Worm (Caenorhabditis elegans) whole organism, L2 larva: ENCODE measurements around the gene C27D6.12.

ENCODE experiments used
- C34F6.9 ChIP-seq: fragments of 150-350 bp; optimal IDR thresholded peaks from 2 replicates; lab custom pipeline; 2014; ENCODE audit warnings: missing biosample characterization, missing genetic modification characterization
- F13H6.1 ChIP-seq: sonication (generic microtip); optimal IDR thresholded peaks from 2 replicates; lab custom pipeline; 2016; ENCODE audit warnings: missing genetic modification characterization, missing compliant biosample characterization
- R02D3.7 ChIP-seq: fragments of 150-350 bp; optimal IDR thresholded peaks from 2 replicates; lab custom pipeline; 2014; ENCODE audit warnings: missing biosample characterization, missing genetic modification characterization
- ZK546.5 ChIP-seq: sonication (generic microtip); optimal IDR thresholded peaks from 2 replicates; lab custom pipeline; 2017; ENCODE audit warnings: missing biosample characterization, missing genetic modification characterization
- alr-1 ChIP-seq: fragments of 150-350 bp; optimal IDR thresholded peaks from 2 replicates; lab custom pipeline; 2014; ENCODE audit warnings: missing biosample characterization, missing genetic modification characterization
- aly-2 ChIP-seq: fragments of 150-350 bp; optimal IDR thresholded peaks from 2 replicates; lab custom pipeline; 2014; ENCODE audit warnings: missing biosample characterization, missing genetic modification characterization
- ama-1 ChIP-seq: fragments of 150-350 bp; optimal IDR thresholded peaks from 2 replicates; lab custom pipeline; 2018; ENCODE audit warnings: inconsistent platforms
- blmp-1 ChIP-seq: sonication (generic microtip); optimal IDR thresholded peaks from 2 replicates; lab custom pipeline; 2017; ENCODE audit warnings: missing genetic modification characterization, mild to moderate bottlenecking, missing compliant biosample characterization, antibody characterized with exemption, moderate library complexity; ENCODE audit not compliant: insufficient read depth
- ceh-16 ChIP-seq: fragments of 150-350 bp; optimal IDR thresholded peaks from 2 replicates; lab custom pipeline; 2014; ENCODE audit warnings: missing biosample characterization, missing genetic modification characterization
- ceh-82 ChIP-seq: fragments of 150-350 bp; optimal IDR thresholded peaks from 2 replicates; lab custom pipeline; 2014; ENCODE audit warnings: missing biosample characterization, missing genetic modification characterization
- crh-2 ChIP-seq: sonication (generic microtip); optimal IDR thresholded peaks from 2 replicates; lab custom pipeline; 2017; ENCODE audit warnings: missing biosample characterization, missing genetic modification characterization
- dmd-4 ChIP-seq: sonication (generic microtip); optimal IDR thresholded peaks from 2 replicates; lab custom pipeline; 2017; ENCODE audit warnings: missing biosample characterization, missing genetic modification characterization
- egl-27 ChIP-seq: sonication (generic microtip); optimal IDR thresholded peaks from 3 replicates; lab custom pipeline; 2017; ENCODE audit warnings: missing biosample characterization, missing genetic modification reagents, missing genetic modification characterization
- elt-1 ChIP-seq: fragments of 150-350 bp; optimal IDR thresholded peaks from 2 replicates; lab custom pipeline; 2014; ENCODE audit warnings: missing biosample characterization, missing genetic modification characterization
- elt-3 ChIP-seq: sonication (generic microtip); optimal IDR thresholded peaks from 2 replicates; lab custom pipeline; 2017; ENCODE audit warnings: missing biosample characterization, missing genetic modification characterization
- fos-1 ChIP-seq: fragments of 150-350 bp; optimal IDR thresholded peaks from 2 replicates; lab custom pipeline; 2014; ENCODE audit warnings: missing biosample characterization, missing genetic modification characterization
- gmeb-1 ChIP-seq: fragments of 150-350 bp; optimal IDR thresholded peaks from 2 replicates; lab custom pipeline; 2014; ENCODE audit warnings: missing biosample characterization, missing genetic modification characterization
- lin-11 ChIP-seq: fragments of 150-350 bp; sonication (generic microtip); optimal IDR thresholded peaks from 2 replicates; lab custom pipeline; 2014; ENCODE audit warnings: missing biosample characterization, missing genetic modification characterization, inconsistent platforms, mixed read lengths
- lin-13 ChIP-seq: fragments of 150-350 bp; optimal IDR thresholded peaks from 2 replicates; lab custom pipeline; 2014; ENCODE audit warnings: missing biosample characterization, missing genetic modification reagents, missing genetic modification characterization
- lin-39 ChIP-seq: fragments of 150-350 bp; optimal IDR thresholded peaks from 2 replicates; lab custom pipeline; 2014; ENCODE audit warnings: missing biosample characterization, missing genetic modification reagents, missing genetic modification characterization
- lsy-2 ChIP-seq, 2 experiments: fragments of 150-350 bp in 1 of 2; sonication (generic microtip) in 1 of 2; optimal IDR thresholded peaks; 2 replicates each; lab custom pipeline; 2014 to 2017; ENCODE audit warnings: missing biosample characterization in 2 of 2, missing genetic modification characterization in 2 of 2
- mab-5 ChIP-seq: fragments of 150-350 bp; optimal IDR thresholded peaks from 2 replicates; lab custom pipeline; 2014; ENCODE audit warnings: missing biosample characterization, missing genetic modification characterization
- mbf-1 ChIP-seq: sonication (generic microtip); optimal IDR thresholded peaks from 2 replicates; lab custom pipeline; 2017; ENCODE audit warnings: missing biosample characterization, missing genetic modification characterization
- mdl-1 ChIP-seq, 2 experiments: fragments of 150-350 bp in 1 of 2; sonication (generic microtip) in 1 of 2; optimal IDR thresholded peaks; 2 replicates each; lab custom pipeline; 2017; ENCODE audit warnings: missing biosample characterization in 2 of 2, missing genetic modification characterization in 2 of 2
- nhr-10 ChIP-seq: sonication (generic microtip); optimal IDR thresholded peaks from 2 replicates; lab custom pipeline; 2017; ENCODE audit warnings: missing biosample characterization, missing genetic modification characterization
- nhr-11 ChIP-seq: fragments of 150-350 bp; optimal IDR thresholded peaks from 2 replicates; lab custom pipeline; 2014; ENCODE audit warnings: missing biosample characterization, missing genetic modification characterization
- nhr-129 ChIP-seq: fragments of 150-350 bp; optimal IDR thresholded peaks from 2 replicates; lab custom pipeline; 2014; ENCODE audit warnings: missing biosample characterization, missing genetic modification characterization
- nhr-21 ChIP-seq: fragments of 150-350 bp; optimal IDR thresholded peaks from 2 replicates; lab custom pipeline; 2014; ENCODE audit warnings: missing biosample characterization, missing genetic modification characterization
- nhr-23 ChIP-seq: fragments of 150-350 bp; optimal IDR thresholded peaks from 2 replicates; lab custom pipeline; 2014; ENCODE audit warnings: missing biosample characterization, missing genetic modification reagents, missing genetic modification characterization
- nhr-237 ChIP-seq: fragments of 150-350 bp; optimal IDR thresholded peaks from 2 replicates; lab custom pipeline; 2014; ENCODE audit warnings: missing biosample characterization, missing genetic modification characterization
- nhr-25 ChIP-seq: fragments of 150-350 bp; sonication (generic microtip); optimal IDR thresholded peaks from 3 replicates; lab custom pipeline; 2014; ENCODE audit warnings: missing biosample characterization, missing genetic modification characterization
- nhr-6 ChIP-seq: fragments of 150-350 bp; optimal IDR thresholded peaks from 2 replicates; lab custom pipeline; 2014; ENCODE audit warnings: missing biosample characterization, missing genetic modification characterization
- nhr-77 ChIP-seq: fragments of 150-350 bp; optimal IDR thresholded peaks from 2 replicates; lab custom pipeline; 2014; ENCODE audit warnings: missing biosample characterization, missing genetic modification characterization
- sem-4 ChIP-seq: fragments of 150-350 bp; optimal IDR thresholded peaks from 2 replicates; lab custom pipeline; 2014; ENCODE audit warnings: missing biosample characterization, missing genetic modification reagents, missing genetic modification characterization
- skn-1 ChIP-seq: sonication (generic microtip); optimal IDR thresholded peaks from 2 replicates; lab custom pipeline; 2017; ENCODE audit warnings: missing biosample characterization, missing genetic modification characterization
- sma-3 ChIP-seq: sonication (generic microtip); optimal IDR thresholded peaks from 2 replicates; lab custom pipeline; 2016; ENCODE audit warnings: missing genetic modification reagents, missing genetic modification characterization, missing compliant biosample characterization
- sma-9 ChIP-seq, 2 experiments: fragments of 150-350 bp in 1 of 2; sonication (generic microtip) in 1 of 2; optimal IDR thresholded peaks; 2 replicates each; lab custom pipeline; 2014 to 2016; ENCODE audit warnings: missing genetic modification characterization in 2 of 2, mild to moderate bottlenecking in 1 of 2, missing biosample characterization in 1 of 2, missing compliant biosample characterization in 1 of 2, missing genetic modification reagents in 1 of 2, moderate library complexity in 1 of 2
- snpc-4 ChIP-seq: fragments of 150-350 bp; optimal IDR thresholded peaks from 2 replicates; lab custom pipeline; 2014; ENCODE audit warnings: missing biosample characterization, missing genetic modification characterization
- unc-55 ChIP-seq: fragments of 150-350 bp; sonication (generic microtip); optimal IDR thresholded peaks from 3 replicates; lab custom pipeline; 2014; ENCODE audit warnings: missing biosample characterization, missing genetic modification reagents, missing genetic modification characterization
- unc-62 ChIP-seq: fragments of 150-350 bp; optimal IDR thresholded peaks from 2 replicates; lab custom pipeline; 2014; ENCODE audit warnings: missing biosample characterization, missing genetic modification reagents, missing genetic modification characterization
- ztf-1 ChIP-seq: fragments of 200-800 bp; sonication (Bioruptor generic); conservative IDR thresholded peaks from 2 replicates; pipeline ENCODE4 v1.3.6; 2022; ENCODE audit warnings: missing genetic modification characterization, missing compliant biosample characterization
- ztf-11 ChIP-seq: sonication (generic microtip); optimal IDR thresholded peaks from 2 replicates; lab custom pipeline; 2017; ENCODE audit warnings: missing biosample characterization, missing genetic modification characterization
- ztf-4 ChIP-seq: fragments of 150-350 bp; optimal IDR thresholded peaks from 2 replicates; lab custom pipeline; 2014; ENCODE audit warnings: missing biosample characterization, missing genetic modification characterization

The C27D6.12 gene

ce11 chrII:5202930-5203329 lies 25.1 kb upstream of the C27D6.12 start, which contains the start of gene ampd-1 (continued):
- TF ChIP-seq crh-2 (no peak), gmeb-1 (tag; lab: Kevin White, UChicago) (peak; percentile 24), snpc-4 (no peak), blmp-1 (tag; lab: Kevin White, UChicago) (no peak), unc-62 (GFP tag; lab: Kevin White, UChicago) (no peak), fos-1 (tag; lab: Kevin White, UChicago) (peak; percentile 60)

- TF ChIP-seq snpc-4 (peak; percentile 19), lsy-2 (tag; optimal IDR thresholded peaks at IDR 0.05; lab: Kevin White, UChicago) (peak in 1 of 2 experiments; percentile 6), nhr-129 (tag; lab: Kevin White, UChicago) (peak; percentile 15), lin-39 (tag; lab: Kevin White, UChicago) (no peak), aly-2 (tag; lab: Kevin White, UChicago) (no peak), blmp-1 (tag; lab: Kevin White, UChicago) (no peak), mdl-1 (tag; optimal IDR thresholded peaks at IDR 0.05; lab: Kevin White, UChicago) (peak in 1 of 2 experiments; percentile 38), nhr-6 (tag; lab: Kevin White, UChicago) (no peak), ama-1 (lab: Kevin White, UChicago) (no peak), crh-2 (no peak), elt-3 (no peak), sma-3 (peak; percentile 47), unc-62 (GFP tag; lab: Kevin White, UChicago) (no peak), nhr-25 (no peak), fos-1 (tag; lab: Kevin White, UChicago) (peak; percentile 81), R02D3.7 (tag; lab: Kevin White, UChicago) (no peak), skn-1 (peak; percentile 17), egl-27 (tag; lab: Kevin White, UChicago) (no peak), nhr-77 (tag; lab: Kevin White, UChicago) (no peak), mab-5 (no peak), gmeb-1 (tag; lab: Kevin White, UChicago) (peak; percentile 58), lin-13 (GFP tag; lab: Kevin White, UChicago) (no peak), ztf-11 (no peak), mbf-1 (tag; lab: Kevin White, UChicago) (no peak), lin-11 (no peak), nhr-10 (tag; lab: Kevin White, UChicago) (no peak), ztf-1 (GFP tag; lab: Robert Waterston, UW) (no peak), ZK546.5 (tag; lab: Kevin White, UChicago) (no peak), ceh-82 (tag; lab: Kevin White, UChicago) (no peak), F13H6.1 (tag; lab: Kevin White, UChicago) (peak; percentile 59), nhr-21 (no peak), nhr-11 (tag; lab: Kevin White, UChicago) (no peak), alr-1 (tag; lab: Kevin White, UChicago) (no peak), ztf-4 (no peak), sma-9 (GFP tag; optimal IDR thresholded peaks at IDR 0.05; lab: Kevin White, UChicago) (peak; percentile 32), sma-9 (tag; optimal IDR thresholded peaks at IDR 0.05; lab: Kevin White, UChicago) (no peak)
Measured at ce11 chrII:5201922-5202562, 24.2 kb upstream of the C27D6.12 start.

ce11 chrII:5200987-5201582 lies 23.3 kb upstream of the C27D6.12 start:
- no peak for TF ChIP-seq mbf-1 (tag; lab: Kevin White, UChicago)
- no peak for TF ChIP-seq sma-3
- peak; percentile 51 for TF ChIP-seq nhr-6 (tag; lab: Kevin White, UChicago)
- no peak for TF ChIP-seq nhr-10 (tag; lab: Kevin White, UChicago)
- no peak for TF ChIP-seq aly-2 (tag; lab: Kevin White, UChicago)
- no peak for TF ChIP-seq skn-1
- TF ChIP-seq sem-4 (tag; lab: Kevin White, UChicago): no peak
- TF ChIP-seq lsy-2 (tag; optimal IDR thresholded peaks at IDR 0.05; lab: Kevin White, UChicago): peak in 1 of 2 experiments; percentile 72
- TF ChIP-seq nhr-129 (tag; lab: Kevin White, UChicago): peak; percentile 55
- peak; percentile 72 for TF ChIP-seq C34F6.9 (tag; lab: Kevin White, UChicago)
- TF ChIP-seq egl-27 (tag; lab: Kevin White, UChicago): no peak
- TF ChIP-seq sma-9 (GFP tag; optimal IDR thresholded peaks at IDR 0.05; lab: Kevin White, UChicago): peak; percentile 33
- no peak for TF ChIP-seq sma-9 (tag; optimal IDR thresholded peaks at IDR 0.05; lab: Kevin White, UChicago)
- peak; percentile 48 for TF ChIP-seq dmd-4
- TF ChIP-seq elt-1 (tag; lab: Kevin White, UChicago): no peak
- TF ChIP-seq nhr-25: no peak
- TF ChIP-seq alr-1 (tag; lab: Kevin White, UChicago): no peak
- peak; percentile 49 for TF ChIP-seq unc-55
- TF ChIP-seq F13H6.1 (tag; lab: Kevin White, UChicago): peak; percentile 60
- no peak for TF ChIP-seq nhr-237 (tag; lab: Kevin White, UChicago)
- TF ChIP-seq fos-1 (tag; lab: Kevin White, UChicago): peak; percentile 3
- TF ChIP-seq ceh-16 (tag; lab: Kevin White, UChicago): no peak
- TF ChIP-seq snpc-4: peak; percentile 6
- TF ChIP-seq ama-1 (lab: Kevin White, UChicago): peak; percentile 58
- no peak for TF ChIP-seq nhr-23
- no peak for TF ChIP-seq elt-3
- TF ChIP-seq blmp-1 (tag; lab: Kevin White, UChicago): peak; percentile 29
- TF ChIP-seq R02D3.7 (tag; lab: Kevin White, UChicago): no peak
- TF ChIP-seq ZK546.5 (tag; lab: Kevin White, UChicago): no peak
